Worm (Caenorhabditis elegans) whole organism, L2 larva: ENCODE results near the gene F23B12.1.

Source experiments
- aly-2 ChIP-seq: fragments of 150-350 bp; optimal IDR thresholded peaks from 2 replicates; lab custom pipeline; 2014; ENCODE audit warnings: missing biosample characterization, missing genetic modification characterization
- blmp-1 ChIP-seq: sonication (generic microtip); optimal IDR thresholded peaks from 2 replicates; lab custom pipeline; 2017; ENCODE audit warnings: missing genetic modification characterization, mild to moderate bottlenecking, missing compliant biosample characterization, antibody characterized with exemption, moderate library complexity; ENCODE audit not compliant: insufficient read depth
- ceh-82 ChIP-seq: fragments of 150-350 bp; optimal IDR thresholded peaks from 2 replicates; lab custom pipeline; 2014; ENCODE audit warnings: missing biosample characterization, missing genetic modification characterization
- crh-2 ChIP-seq: sonication (generic microtip); optimal IDR thresholded peaks from 2 replicates; lab custom pipeline; 2017; ENCODE audit warnings: missing biosample characterization, missing genetic modification characterization
- dmd-4 ChIP-seq: sonication (generic microtip); optimal IDR thresholded peaks from 2 replicates; lab custom pipeline; 2017; ENCODE audit warnings: missing biosample characterization, missing genetic modification characterization
- fos-1 ChIP-seq: fragments of 150-350 bp; optimal IDR thresholded peaks from 2 replicates; lab custom pipeline; 2014; ENCODE audit warnings: missing biosample characterization, missing genetic modification characterization
- gmeb-1 ChIP-seq: fragments of 150-350 bp; optimal IDR thresholded peaks from 2 replicates; lab custom pipeline; 2014; ENCODE audit warnings: missing biosample characterization, missing genetic modification characterization
- lin-39 ChIP-seq: fragments of 150-350 bp; optimal IDR thresholded peaks from 2 replicates; lab custom pipeline; 2014; ENCODE audit warnings: missing biosample characterization, missing genetic modification reagents, missing genetic modification characterization
- unc-55 ChIP-seq: fragments of 150-350 bp; sonication (generic microtip); optimal IDR thresholded peaks from 3 replicates; lab custom pipeline; 2014; ENCODE audit warnings: missing biosample characterization, missing genetic modification reagents, missing genetic modification characterization
- unc-62 ChIP-seq: fragments of 150-350 bp; optimal IDR thresholded peaks from 2 replicates; lab custom pipeline; 2014; ENCODE audit warnings: missing biosample characterization, missing genetic modification reagents, missing genetic modification characterization
- zag-1 ChIP-seq: fragments of 150-350 bp; optimal IDR thresholded peaks from 2 replicates; lab custom pipeline; 2014; ENCODE audit warnings: missing biosample characterization, missing genetic modification characterization

- no peak for TF ChIP-seq lin-39
- TF ChIP-seq unc-62 (GFP tag; lab: Kevin White, UChicago), result no peak
- TF ChIP-seq crh-2 (tag; lab: Kevin White, UChicago), result no peak
- TF ChIP-seq gmeb-1 (tag; lab: Kevin White, UChicago), result no peak
- no peak for TF ChIP-seq dmd-4
- TF ChIP-seq ceh-82 (tag; lab: Kevin White, UChicago), result no peak
- TF ChIP-seq blmp-1 (tag; lab: Kevin White, UChicago), result no peak
- no peak for TF ChIP-seq unc-55 (GFP tag; lab: Kevin White, UChicago)
- TF ChIP-seq zag-1 (tag; lab: Kevin White, UChicago), result no peak
- TF ChIP-seq fos-1 (tag; lab: Kevin White, UChicago), result peak; percentile 93
- TF ChIP-seq aly-2 (tag; lab: Kevin White, UChicago), result no peak
Measured at ce11 chrV:14414032-14414431, 14.9 kb upstream of the F23B12.1 start.
